Fruit fly (Drosophila melanogaster) whole organism, prepupa: ENCODE data around the gene CG34434.

ENCODE experiments used
- CG10631 ChIP-seq: fragments of 200-800 bp; sonication (Bioruptor generic); optimal IDR thresholded peaks from 2 replicates; lab custom pipeline; 2016; ENCODE audit warnings: missing biosample characterization, missing genetic modification characterization
- CG11762 ChIP-seq: fragments of 200-800 bp; sonication (Bioruptor generic); optimal IDR thresholded peaks from 3 replicates; lab custom pipeline; 2016; ENCODE audit warnings: missing biosample characterization, missing genetic modification characterization; ENCODE audit not compliant: insufficient read depth
- CG11902 ChIP-seq: fragments of 200-800 bp; sonication (Bioruptor generic); optimal IDR thresholded peaks from 3 replicates; lab custom pipeline; 2016; ENCODE audit warnings: missing biosample characterization, missing genetic modification characterization
- CG15336 ChIP-seq: fragments of 200-800 bp; sonication (Bioruptor generic); IDR thresholded peaks from 2 replicates; pipeline ENCODE4 v1.3.6; 2022; ENCODE audit warnings: missing biosample characterization, missing genetic modification characterization
- CG1621 ChIP-seq: fragments of 200-800 bp; sonication (Bioruptor generic); optimal IDR thresholded peaks from 3 replicates; lab custom pipeline; 2018; ENCODE audit warnings: missing biosample characterization, mild to moderate bottlenecking, missing genetic modification characterization
- CG16779 ChIP-seq: fragments of 200-800 bp; sonication (Bioruptor generic); optimal IDR thresholded peaks from 3 replicates; lab custom pipeline; 2017; ENCODE audit warnings: missing biosample characterization, mild to moderate bottlenecking, missing genetic modification characterization
- CG31627 ChIP-seq: fragments of 200-800 bp; sonication (Bioruptor generic); optimal IDR thresholded peaks from 3 replicates; lab custom pipeline; 2016; ENCODE audit warnings: missing biosample characterization, missing genetic modification characterization
- CG3919 ChIP-seq: fragments of 200-800 bp; sonication (Bioruptor generic); optimal IDR thresholded peaks from 3 replicates; lab custom pipeline; 2016; ENCODE audit warnings: missing biosample characterization, missing genetic modification characterization
- CG6163 ChIP-seq: fragments of 200-800 bp; sonication (Bioruptor generic); IDR thresholded peaks from 3 replicates; pipeline ENCODE4 v1.3.6; 2022; ENCODE audit warnings: missing biosample characterization, missing genetic modification characterization
- CG6276 ChIP-seq: fragments of 200-800 bp; sonication (Bioruptor generic); optimal IDR thresholded peaks from 2 replicates; lab custom pipeline; 2017; ENCODE audit warnings: missing biosample characterization, mild to moderate bottlenecking, missing genetic modification characterization
- CG7368 ChIP-seq: fragments of 200-800 bp; sonication (Bioruptor generic); optimal IDR thresholded peaks from 3 replicates; lab custom pipeline; 2016; ENCODE audit warnings: missing biosample characterization, missing genetic modification characterization
- CG8319 ChIP-seq: fragments of 200-800 bp; sonication (Bioruptor generic); optimal IDR thresholded peaks from 3 replicates; lab custom pipeline; 2016; ENCODE audit warnings: missing biosample characterization, missing genetic modification characterization
- CG8632 ChIP-seq: fragments of 200-800 bp; sonication (Bioruptor generic); optimal IDR thresholded peaks from 3 replicates; lab custom pipeline; 2016; ENCODE audit warnings: missing biosample characterization, missing genetic modification characterization
- CG9139 ChIP-seq: fragments of 200-800 bp; sonication (Bioruptor generic); optimal IDR thresholded peaks from 3 replicates; lab custom pipeline; 2017; ENCODE audit warnings: missing biosample characterization, mild to moderate bottlenecking, missing genetic modification characterization
- Eip93F ChIP-seq: fragments of 200-800 bp; sonication (Bioruptor generic); optimal IDR thresholded peaks from 2 replicates; lab custom pipeline; 2016; ENCODE audit warnings: missing biosample characterization, mild to moderate bottlenecking, missing genetic modification characterization
- Ets21C ChIP-seq: fragments of 200-800 bp; sonication (Bioruptor generic); optimal IDR thresholded peaks from 3 replicates; lab custom pipeline; 2016; ENCODE audit warnings: missing biosample characterization, missing genetic modification characterization
- Ets96B ChIP-seq: fragments of 200-800 bp; optimal IDR thresholded peaks from 2 replicates; lab custom pipeline; 2019; ENCODE audit warnings: missing biosample characterization, mild to moderate bottlenecking, missing genetic modification characterization, moderate library complexity
- Hr39 ChIP-seq: fragments of 200-800 bp; sonication (Bioruptor generic); optimal IDR thresholded peaks from 2 replicates; lab custom pipeline; 2016; ENCODE audit warnings: missing biosample characterization, missing genetic modification characterization
- Hr4 ChIP-seq: fragments of 200-800 bp; sonication (Bioruptor generic); optimal IDR thresholded peaks from 3 replicates; lab custom pipeline; 2016; ENCODE audit warnings: missing biosample characterization, missing genetic modification characterization
- Lpt ChIP-seq: fragments of 200-800 bp; sonication (Bioruptor generic); optimal IDR thresholded peaks from 3 replicates; lab custom pipeline; 2016; ENCODE audit warnings: missing biosample characterization, missing genetic modification characterization
- Sox102F ChIP-seq: fragments of 200-800 bp; sonication (Bioruptor generic); optimal IDR thresholded peaks from 2 replicates; lab custom pipeline; 2016; ENCODE audit warnings: missing biosample characterization, mild to moderate bottlenecking, missing genetic modification characterization
- Sox15 ChIP-seq: fragments of 200-800 bp; sonication (Bioruptor generic); optimal IDR thresholded peaks from 3 replicates; lab custom pipeline; 2016; ENCODE audit warnings: missing biosample characterization, missing genetic modification characterization
- achi ChIP-seq: fragments of 200-800 bp; sonication (Bioruptor generic); optimal IDR thresholded peaks from 3 replicates; lab custom pipeline; 2016; ENCODE audit warnings: missing biosample characterization, missing genetic modification characterization
- cyc ChIP-seq: fragments of 200-800 bp; sonication (Bioruptor generic); optimal IDR thresholded peaks from 3 replicates; lab custom pipeline; 2016; ENCODE audit warnings: missing biosample characterization, missing genetic modification characterization
- dac ChIP-seq: fragments of 200-800 bp; sonication (Bioruptor generic); optimal IDR thresholded peaks from 2 replicates; lab custom pipeline; 2017; ENCODE audit warnings: missing biosample characterization, mild to moderate bottlenecking, missing genetic modification characterization
- dsx ChIP-seq: fragments of 200-800 bp; optimal IDR thresholded peaks from 3 replicates; lab custom pipeline; 2019; ENCODE audit warnings: missing biosample characterization, mild to moderate bottlenecking, missing genetic modification characterization, moderate library complexity; ENCODE audit not compliant: poor library complexity, severe bottlenecking
- eg ChIP-seq: fragments of 200-800 bp; sonication (Bioruptor generic); IDR thresholded peaks from 3 replicates; pipeline ENCODE4 v1.3.6; 2022; ENCODE audit warnings: missing biosample characterization, missing genetic modification characterization
- fd59A ChIP-seq: fragments of 200-800 bp; sonication (Bioruptor generic); optimal IDR thresholded peaks from 2 replicates; lab custom pipeline; 2017; ENCODE audit warnings: missing biosample characterization, mild to moderate bottlenecking, missing genetic modification characterization, missing genetic modification reagents
- fd85E ChIP-seq: fragments of 200-800 bp; sonication (Bioruptor generic); optimal IDR thresholded peaks from 3 replicates; lab custom pipeline; 2016; ENCODE audit warnings: missing biosample characterization, missing genetic modification characterization
- fkh ChIP-seq: fragments of 200-800 bp; sonication (Bioruptor generic); optimal IDR thresholded peaks from 3 replicates; lab custom pipeline; 2017; ENCODE audit warnings: missing biosample characterization, mild to moderate bottlenecking, missing genetic modification characterization, moderate library complexity
- net ChIP-seq: fragments of 200-800 bp; sonication (Bioruptor generic); optimal IDR thresholded peaks from 3 replicates; lab custom pipeline; 2016; ENCODE audit warnings: missing biosample characterization, missing genetic modification characterization
- pdm3 ChIP-seq: fragments of 200-800 bp; sonication (Bioruptor generic); optimal IDR thresholded peaks from 3 replicates; lab custom pipeline; 2016; ENCODE audit warnings: missing biosample characterization, missing genetic modification characterization
- ss ChIP-seq, 2 experiments: fragments of 200-800 bp; sonication (Bioruptor generic); optimal IDR thresholded peaks; 2 replicates in 1 of 2; 3 replicates in 1 of 2; lab custom pipeline; 2017 to 2018; ENCODE audit warnings: mild to moderate bottlenecking in 2 of 2, missing biosample characterization in 2 of 2, missing genetic modification characterization in 2 of 2, moderate library complexity in 1 of 2
- svp ChIP-seq: fragments of 200-800 bp; sonication (Bioruptor generic); peaks from one replicate; lab custom pipeline; 2016; ENCODE audit warnings: missing biosample characterization, missing genetic modification characterization

The CG34434 gene

dm6 chrX:5604181-5604580 lies 12.0 kb downstream of the CG34434 start:
- TF ChIP-seq achi (GFP tag; lab: Kevin White, UChicago) (no peak), dsx (GFP tag; lab: Kevin White, UChicago) (no peak), Lpt (GFP tag; lab: Kevin White, UChicago) (no peak), Ets21C (no peak), fd85E (GFP tag; lab: Kevin White, UChicago) (no peak)

dm6 chrX:5603009-5603408 lies 13.2 kb downstream of the CG34434 start:
- TF ChIP-seq CG16779 (tag; lab: Kevin White, UChicago) (no peak), pdm3 (no peak), cyc (GFP tag; lab: Kevin White, UChicago) (no peak), eg (GFP tag; lab: Robert Waterston, UW) (no peak), CG9139 (GFP tag; lab: Kevin White, UChicago) (no peak), dac (GFP tag; lab: Kevin White, UChicago) (no peak)

dm6 chrX:5602308-5602707 lies 13.9 kb downstream of the CG34434 start:
- TF ChIP-seq net (GFP tag; lab: Kevin White, UChicago), result no peak
- no peak for TF ChIP-seq CG15336 (GFP tag; lab: Robert Waterston, UW)
- TF ChIP-seq cyc (GFP tag; lab: Kevin White, UChicago), result no peak
- TF ChIP-seq Eip93F (GFP tag; lab: Kevin White, UChicago), result no peak
- no peak for TF ChIP-seq Sox15 (GFP tag; lab: Kevin White, UChicago)
- no peak for TF ChIP-seq CG10631
- TF ChIP-seq dsx (GFP tag; lab: Kevin White, UChicago), result no peak

dm6 chrX:5596554-5596953 lies 19.6 kb downstream of the CG34434 start:
- TF ChIP-seq Sox102F (GFP tag; lab: Kevin White, UChicago) (no peak), CG6276 (GFP tag; lab: Kevin White, UChicago) (no peak), fkh (GFP tag; lab: Kevin White, UChicago) (peak; percentile 12)

dm6 chrX:5593868-5594267 lies 22.3 kb downstream of the CG34434 start, which contains the start of gene Vsx1:
TSS of gene Vsx1 (plus strand) at chrX:5594255.
- TF ChIP-seq svp, result peak; percentile 45
- peak; percentile 78 for TF ChIP-seq fkh (GFP tag; lab: Kevin White, UChicago)
- no peak for TF ChIP-seq eg (GFP tag; lab: Robert Waterston, UW)
- TF ChIP-seq, all 60 proteins: peak for 2

dm6 chrX:5589990-5590389 lies 26.2 kb downstream of the CG34434 start:
- TF ChIP-seq svp (peak; percentile 63), Hr4 (GFP tag; lab: Kevin White, UChicago) (no peak)

dm6 chrX:5588454-5588853 lies 27.7 kb downstream of the CG34434 start:
- TF ChIP-seq CG8632 (GFP tag; lab: Kevin White, UChicago), result no peak
- no peak for TF ChIP-seq net (GFP tag; lab: Kevin White, UChicago)
- TF ChIP-seq svp, result no peak
- no peak for TF ChIP-seq CG8319 (GFP tag; lab: Kevin White, UChicago)
- TF ChIP-seq CG31627 (GFP tag; lab: Kevin White, UChicago), result no peak
- TF ChIP-seq fd59A (GFP tag; lab: Kevin White, UChicago), result no peak
- TF ChIP-seq Sox15 (GFP tag; lab: Kevin White, UChicago), result no peak
- TF ChIP-seq pdm3, result no peak
- no peak for TF ChIP-seq CG3919 (GFP tag; lab: Kevin White, UChicago)
- no peak for TF ChIP-seq CG11762 (GFP tag; lab: Kevin White, UChicago)
- no peak for TF ChIP-seq CG1621
- no peak for TF ChIP-seq CG10631
- no peak for TF ChIP-seq CG6163 (GFP tag; lab: Robert Waterston, UW)
- no peak for TF ChIP-seq fd85E (GFP tag; lab: Kevin White, UChicago)
- TF ChIP-seq Ets96B (tag; lab: Kevin White, UChicago), result no peak
- no peak for TF ChIP-seq CG11902 (GFP tag; lab: Kevin White, UChicago)
- no peak for TF ChIP-seq Hr39 (GFP tag; lab: Kevin White, UChicago)
- no peak for TF ChIP-seq Hr4 (GFP tag; lab: Kevin White, UChicago)
- no peak for TF ChIP-seq CG7368 (GFP tag; lab: Kevin White, UChicago)
- no peak for TF ChIP-seq ss (GFP tag; optimal IDR thresholded peaks at IDR 0.05; lab: Kevin White, UChicago)
